Worm (Caenorhabditis elegans): Measurements from ENCODE around the gene K10C2.6.

The K10C2.6 gene

DNA sequence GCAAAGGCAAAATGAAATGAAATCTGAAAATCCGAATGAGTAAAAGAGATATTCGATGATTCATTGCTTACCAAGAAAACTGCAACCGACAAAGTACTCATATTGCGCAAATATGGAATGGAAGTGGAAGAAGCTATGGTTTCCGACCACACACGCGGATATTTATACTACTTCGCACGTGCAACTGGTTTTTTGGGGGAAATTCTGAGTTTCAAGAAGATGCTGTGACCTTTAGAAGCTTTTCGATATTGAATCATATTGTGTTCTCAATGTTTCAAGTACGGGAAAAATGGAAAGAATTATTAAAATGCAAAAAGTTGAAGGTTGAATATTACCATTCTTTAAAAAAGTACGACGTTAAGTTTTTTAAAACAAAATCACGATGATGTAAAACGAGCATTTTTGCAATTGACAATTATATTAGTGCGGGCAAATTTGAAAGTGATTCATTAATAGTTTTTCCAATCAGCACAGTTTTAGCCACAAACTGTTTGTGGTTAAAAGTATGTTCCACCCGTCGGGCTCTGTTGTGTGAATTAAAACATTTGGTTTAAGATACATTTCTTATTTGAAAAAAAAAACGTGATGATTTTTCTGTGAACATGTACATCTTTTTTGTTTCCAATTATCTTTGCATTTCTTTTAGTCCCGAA, at the start of gene K10C2.6, which contains the start of gene grl-6:
TSS of gene K10C2.6 (plus strand) at position 603 of the 653 bp plus-strand sequence.
TSS of gene grl-6 (minus strand) at position 101 of the 653 bp plus-strand sequence.
- no peak for TF ChIP-seq nfya-1 (tag; optimal IDR thresholded peaks at IDR 0.05)
- no peak for TF ChIP-seq hlh-6 (tag; optimal IDR thresholded peaks at IDR 0.05)
- TF ChIP-seq mec-3 (tag; optimal IDR thresholded peaks at IDR 0.05; ENCODE audit: borderline replicate concordance), result no peak
- no peak for TF ChIP-seq ama-1 (optimal IDR thresholded peaks at IDR 0.05)
- no peak for TF ChIP-seq dmd-4 (tag; optimal IDR thresholded peaks at IDR 0.05; ENCODE audit: borderline replicate concordance)
- TF ChIP-seq Y22D7AL.16 (tag; optimal IDR thresholded peaks at IDR 0.05), result no peak
- TF ChIP-seq fax-1 (tag; optimal IDR thresholded peaks at IDR 0.05), result no peak
- TF ChIP-seq lin-11 (tag; optimal IDR thresholded peaks at IDR 0.05), result no peak

DNA sequence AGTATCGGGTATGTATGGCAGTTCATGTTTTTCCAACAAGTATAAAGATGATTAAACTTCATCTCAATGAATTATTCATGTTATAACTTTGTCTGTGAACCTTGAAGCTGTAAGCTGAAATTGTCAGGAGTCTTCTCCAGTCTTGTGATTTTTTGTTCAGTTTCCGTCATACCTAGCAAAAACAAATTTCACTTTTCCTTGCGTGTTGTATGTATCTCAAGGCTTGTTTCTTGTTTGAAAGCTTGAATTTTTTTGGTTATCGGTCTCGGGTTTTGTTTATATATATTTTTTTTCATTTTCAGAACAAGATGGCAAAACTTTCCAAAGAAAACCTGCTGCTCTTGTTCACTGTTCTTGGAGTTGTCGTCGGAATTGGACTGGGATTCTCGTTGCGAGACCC, 48.1 kb upstream of the K10C2.6 start, which contains the start of gene glt-4:
TSS of gene glt-4 (plus strand) at position 301 of the 400 bp plus-strand sequence.
- TF ChIP-seq madf-2 (tag; optimal IDR thresholded peaks at IDR 0.05), result no peak
- no peak for TF ChIP-seq tbx-2 (tag; optimal IDR thresholded peaks at IDR 0.05)
- TF ChIP-seq pha-2 (tag; optimal IDR thresholded peaks at IDR 0.05), result no peak
- no peak for TF ChIP-seq ets-4 (tag; optimal IDR thresholded peaks at IDR 0.05)
- TF ChIP-seq ceh-31 (tag; optimal IDR thresholded peaks at IDR 0.05), result no peak
- TF ChIP-seq unc-86 (tag; optimal IDR thresholded peaks at IDR 0.05), result no peak
- TF ChIP-seq nhr-232 (tag; optimal IDR thresholded peaks at IDR 0.05), result no peak
- no peak for TF ChIP-seq ref-2 (tag; optimal IDR thresholded peaks at IDR 0.05)
- TF ChIP-seq fax-1 (tag; optimal IDR thresholded peaks at IDR 0.05), result no peak
- no peak for TF ChIP-seq C38D4.7 (GFP tag; optimal IDR thresholded peaks at IDR 0.05)
- TF ChIP-seq pros-1 (tag; optimal IDR thresholded peaks at IDR 0.05), result no peak
- TF ChIP-seq fkh-10 (GFP tag; optimal IDR thresholded peaks at IDR 0.05), result no peak
- no peak for TF ChIP-seq ceh-30 (tag; optimal IDR thresholded peaks at IDR 0.05)
- no peak for TF ChIP-seq syd-9 (tag; optimal IDR thresholded peaks at IDR 0.05)
- TF ChIP-seq ceh-18 (tag; optimal IDR thresholded peaks at IDR 0.05), result no peak
- TF ChIP-seq unc-3 (GFP tag; conservative IDR thresholded peaks at IDR 0.05), result no peak
- TF ChIP-seq unc-3 (tag; optimal IDR thresholded peaks at IDR 0.05), result no peak
- TF ChIP-seq ceh-9 (tag; optimal IDR thresholded peaks at IDR 0.05), result no peak
- no peak for TF ChIP-seq ama-1 (optimal IDR thresholded peaks at IDR 0.05)
- no peak for TF ChIP-seq K02D7.2 (tag; optimal IDR thresholded peaks at IDR 0.05)
- TF ChIP-seq pag-3 (tag; optimal IDR thresholded peaks at IDR 0.05; ENCODE audit: borderline replicate concordance), result no peak

DNA sequence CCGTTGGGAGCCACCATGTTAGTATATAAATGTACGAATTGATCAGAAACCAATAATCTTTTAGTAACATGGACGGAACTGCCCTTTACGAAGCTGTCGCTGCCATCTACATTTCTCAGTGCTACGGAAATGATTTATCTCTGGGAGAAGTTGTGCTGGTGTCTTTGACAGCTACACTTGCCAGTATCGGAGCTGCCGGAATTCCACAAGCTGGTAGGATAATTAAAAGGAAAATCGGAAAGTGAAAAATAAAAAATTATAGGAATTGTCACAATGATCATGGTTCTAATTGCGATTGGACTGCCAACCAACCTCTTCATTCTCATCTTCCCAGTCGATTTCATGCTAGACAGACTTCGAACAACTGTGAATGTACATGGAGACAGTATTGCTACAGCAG, 45.3 kb upstream of the K10C2.6 start:
- TF ChIP-seq ceh-24 (tag; optimal IDR thresholded peaks at IDR 0.05), result no peak
- TF ChIP-seq odd-2 (tag; optimal IDR thresholded peaks at IDR 0.05), result no peak
- no peak for TF ChIP-seq tbx-7 (tag; optimal IDR thresholded peaks at IDR 0.05)
- TF ChIP-seq ceh-19 (GFP tag; optimal IDR thresholded peaks at IDR 0.05), result no peak
- no peak for TF ChIP-seq hlh-6 (tag; optimal IDR thresholded peaks at IDR 0.05)

DNA sequence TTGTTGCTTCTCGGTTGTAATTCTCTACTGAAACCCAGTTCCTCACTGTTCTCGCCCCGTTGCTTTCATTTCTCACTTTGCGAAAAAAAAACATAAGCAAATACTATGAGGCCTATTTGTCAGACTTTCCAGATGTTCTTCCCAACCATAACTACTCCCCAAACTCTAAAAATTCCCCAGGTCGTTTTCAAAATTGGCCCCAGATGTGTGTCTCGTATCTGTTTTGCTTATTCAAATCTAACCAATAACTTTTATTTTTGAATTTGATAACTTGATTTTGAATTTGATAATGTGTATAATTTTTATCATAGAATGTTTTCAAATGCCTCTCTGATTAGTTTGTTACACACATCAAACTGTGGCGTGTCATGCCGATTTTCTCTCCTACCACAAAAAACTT, 43.4 kb upstream of the K10C2.6 start:
- no peak for TF ChIP-seq ref-2 (tag; optimal IDR thresholded peaks at IDR 0.05)
- no peak for TF ChIP-seq ceh-2 (tag; optimal IDR thresholded peaks at IDR 0.05)

DNA sequence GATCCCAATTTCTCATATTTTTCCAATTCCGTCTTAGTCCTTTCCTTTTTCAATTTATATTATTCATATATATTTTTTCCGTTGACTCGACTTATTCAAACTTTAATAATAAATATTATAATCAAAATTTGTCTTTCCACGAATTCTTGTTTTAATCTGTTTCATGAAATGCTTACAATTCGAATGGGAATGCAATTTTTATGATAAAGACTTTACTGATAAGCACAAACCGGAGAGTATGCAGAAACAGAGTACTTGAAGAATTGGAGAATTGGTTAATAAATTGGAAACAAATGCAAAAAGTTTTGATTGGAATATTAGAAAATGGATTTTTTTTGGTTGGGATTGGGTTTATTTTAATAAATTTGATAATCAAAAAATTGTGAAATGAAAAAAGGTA, 43.0 kb upstream of the K10C2.6 start:
- TF ChIP-seq elt-2 (tag; optimal IDR thresholded peaks at IDR 0.05) (peak; percentile 28), F13H6.1 (tag; optimal IDR thresholded peaks at IDR 0.05) (no peak), nfya-1 (tag; optimal IDR thresholded peaks at IDR 0.05) (no peak), ttx-3 (tag; optimal IDR thresholded peaks at IDR 0.05) (no peak), lin-11 (tag; optimal IDR thresholded peaks at IDR 0.05) (no peak)

All from whole organism, late embryonic.